Worm (Caenorhabditis elegans) whole organism, mixed stage, embryonic: ENCODE measurements around the gene snn-1.

ENCODE experiments used
- elt-1 ChIP-seq: sonication (generic microtip); optimal IDR thresholded peaks from 2 replicates; lab custom pipeline; 2017; ENCODE audit warnings: missing genetic modification characterization, mild to moderate bottlenecking, missing compliant biosample characterization, antibody characterized with exemption, moderate library complexity, borderline replicate concordance; ENCODE audit not compliant: insufficient read depth
- elt-3 ChIP-seq: fragments of 150-350 bp; optimal IDR thresholded peaks from 2 replicates; lab custom pipeline; 2014; ENCODE audit warnings: missing biosample characterization, missing genetic modification characterization
- flh-1 ChIP-seq: fragments of 200-800 bp; sonication (Bioruptor generic); optimal IDR thresholded peaks from 2 replicates; lab custom pipeline; 2018; ENCODE audit warnings: mild to moderate bottlenecking, missing genetic modification characterization, moderate library complexity, missing compliant biosample characterization
- lsy-2 ChIP-seq: fragments of 150-350 bp; optimal IDR thresholded peaks from 2 replicates; lab custom pipeline; 2014; ENCODE audit warnings: missing biosample characterization, missing genetic modification characterization
- nhr-28 ChIP-seq: fragments of 150-350 bp; optimal IDR thresholded peaks from 2 replicates; lab custom pipeline; 2014; ENCODE audit warnings: missing biosample characterization, missing genetic modification characterization
- sptf-1 ChIP-seq: sonication (generic microtip); optimal IDR thresholded peaks from 2 replicates; lab custom pipeline; 2017; ENCODE audit warnings: mild to moderate bottlenecking, missing genetic modification characterization, moderate library complexity, missing compliant biosample characterization

ce11 chrIV:1842314-1842713, 27.4 kb upstream of the snn-1 start:
- no peak for TF ChIP-seq nhr-28
- TF ChIP-seq sptf-1 (tag; lab: Kevin White, UChicago) = peak; percentile 4
- TF ChIP-seq flh-1 (GFP tag; lab: Kevin White, UChicago) = no peak
- TF ChIP-seq elt-3 (tag; lab: Kevin White, UChicago) = no peak
- no peak for TF ChIP-seq lsy-2 (tag; lab: Kevin White, UChicago)
- no peak for TF ChIP-seq elt-1 (tag; lab: Kevin White, UChicago)
